Fruit fly (Drosophila melanogaster) whole organism, larva: ENCODE results near the gene CG9287.

ENCODE experiments used
- noc ChIP-seq: fragments of 200-800 bp; sonication (Bioruptor generic); optimal IDR thresholded peaks from 3 replicates; lab custom pipeline; 2019; ENCODE audit warnings: missing biosample characterization, mild to moderate bottlenecking, missing genetic modification characterization, moderate library complexity

Gene CG9287

dm6 chr2L:8633671-8634391, 45.8 kb downstream of the CG9287 start:
- TF ChIP-seq noc (tag; lab: Kevin White, UChicago) = no peak
